Worm (Caenorhabditis elegans) whole organism, dauer: ENCODE data around the gene C28C12.12.

Source experiments
- unc-62 ChIP-seq: sonication (generic microtip); optimal IDR thresholded peaks from 2 replicates; lab custom pipeline; 2017; ENCODE audit warnings: missing biosample characterization, missing genetic modification reagents, missing genetic modification characterization

The C28C12.12 gene

ce11 chrIV:8496263-8496662, at the start of gene C28C12.12:
C28C12.12 (minus strand) TSS chrIV:8496363.
- no peak for TF ChIP-seq unc-62 (GFP tag; lab: Kevin White, UChicago)

- TF ChIP-seq unc-62 (GFP tag; lab: Kevin White, UChicago) = no peak
These were observed 46.1 kb upstream of the C28C12.12 start for ce11 chrIV:8542272-8542671.

- no peak for TF ChIP-seq unc-62 (GFP tag; lab: Kevin White, UChicago)
These were observed 44.1 kb upstream of the C28C12.12 start for ce11 chrIV:8540268-8540667.

- no peak for TF ChIP-seq unc-62 (GFP tag; lab: Kevin White, UChicago)
These were observed 43.5 kb upstream of the C28C12.12 start for ce11 chrIV:8539645-8540044.

ce11 chrIV:8538659-8539173, 42.6 kb upstream of the C28C12.12 start, which contains the start of gene hyl-1:
hyl-1 (plus strand) TSS chrIV:8539123.
- TF ChIP-seq unc-62 (GFP tag; lab: Kevin White, UChicago) = no peak

- TF ChIP-seq unc-62 (GFP tag; lab: Kevin White, UChicago) = no peak
These were observed 42.0 kb upstream of the C28C12.12 start for ce11 chrIV:8538011-8538658.

- TF ChIP-seq unc-62 (GFP tag; lab: Kevin White, UChicago) = no peak
These were observed 39.8 kb upstream of the C28C12.12 start for ce11 chrIV:8535946-8536345.

ce11 chrIV:8534997-8535414, 38.8 kb upstream of the C28C12.12 start:
- no peak for TF ChIP-seq unc-62 (GFP tag; lab: Kevin White, UChicago)

ce11 chrIV:8534189-8534588, 38.0 kb upstream of the C28C12.12 start:
- TF ChIP-seq unc-62 (GFP tag; lab: Kevin White, UChicago) = no peak

- TF ChIP-seq unc-62 (GFP tag; lab: Kevin White, UChicago) = no peak
These were observed 36.6 kb upstream of the C28C12.12 start for ce11 chrIV:8532796-8533195.

ce11 chrIV:8532024-8532423, 35.9 kb upstream of the C28C12.12 start:
- no peak for TF ChIP-seq unc-62 (GFP tag; lab: Kevin White, UChicago)

ce11 chrIV:8530042-8531027, 34.2 kb upstream of the C28C12.12 start:
- TF ChIP-seq unc-62 (GFP tag; lab: Kevin White, UChicago) = no peak

- no peak for TF ChIP-seq unc-62 (GFP tag; lab: Kevin White, UChicago)
These were observed 32.9 kb upstream of the C28C12.12 start for ce11 chrIV:8529039-8529438.

ce11 chrIV:8528345-8528744, 32.2 kb upstream of the C28C12.12 start:
- no peak for TF ChIP-seq unc-62 (GFP tag; lab: Kevin White, UChicago)

ce11 chrIV:8527598-8528012, 31.4 kb upstream of the C28C12.12 start:
- no peak for TF ChIP-seq unc-62 (GFP tag; lab: Kevin White, UChicago)

- TF ChIP-seq unc-62 (GFP tag; lab: Kevin White, UChicago) = no peak
These were observed 30.4 kb upstream of the C28C12.12 start for ce11 chrIV:8526579-8526978.
